Worm (Caenorhabditis elegans): ENCODE data around the gene pho-13.

- TF ChIP-seq ceh-16 (tag; optimal IDR thresholded peaks at IDR 0.05) (no peak), nhr-77 (tag; optimal IDR thresholded peaks at IDR 0.05) (no peak), mdl-1 (tag; optimal IDR thresholded peaks at IDR 0.05) (no peak), fos-1 (tag; optimal IDR thresholded peaks at IDR 0.05) (no peak), nhr-76 (tag; optimal IDR thresholded peaks at IDR 0.05) (no peak), lsy-12 (tag; optimal IDR thresholded peaks at IDR 0.05) (no peak), pha-4 (tag; optimal IDR thresholded peaks at IDR 0.05) (no peak), nhr-23 (tag; optimal IDR thresholded peaks at IDR 0.05) (peak; percentile 69), nhr-11 (tag; optimal IDR thresholded peaks at IDR 0.05) (no peak), jun-1 (tag; optimal IDR thresholded peaks at IDR 0.05) (no peak), unc-62 (GFP tag; optimal IDR thresholded peaks at IDR 0.05) (no peak), elt-3 (tag; optimal IDR thresholded peaks at IDR 0.05) (no peak)
Observed at ce11 chrII:8818978-8819896, 12.4 kb upstream of the pho-13 start, which contains the start of gene F46C5.10.
